Worm (Caenorhabditis elegans) whole organism, L1 larva: ENCODE data around the gene fbxb-3.

ENCODE experiments used
- C16A3.4 ChIP-seq: fragments of 150-350 bp; optimal IDR thresholded peaks from 2 replicates; lab custom pipeline; 2014; ENCODE audit warnings: missing biosample characterization, missing genetic modification characterization
- F16B12.6 ChIP-seq: fragments of 150-350 bp; optimal IDR thresholded peaks from 2 replicates; lab custom pipeline; 2014; ENCODE audit warnings: missing biosample characterization, missing genetic modification characterization
- ceh-88 ChIP-seq: fragments of 200-800 bp; sonication (Bioruptor generic); IDR thresholded peaks from 2 replicates; pipeline ENCODE4 v1.3.6; 2022; ENCODE audit warnings: missing genetic modification characterization, missing compliant biosample characterization
- dpl-1 ChIP-seq, 3 experiments: fragments of 150-350 bp in 2 of 3; sonication (generic microtip) in 1 of 3; optimal IDR thresholded peaks; 2 replicates each; lab custom pipeline; 2014 to 2017; ENCODE audit warnings: missing biosample characterization in 3 of 3, missing genetic modification characterization in 3 of 3, missing genetic modification reagents in 3 of 3
- elt-3 ChIP-seq, 6 experiments: fragments of 150-350 bp in 1 of 6; sonication (generic microtip); optimal IDR thresholded peaks; 2 replicates each; lab custom pipeline; 2017 to 2018; ENCODE audit warnings: missing biosample characterization in 6 of 6, missing genetic modification characterization in 6 of 6, inconsistent platforms in 1 of 6
- fos-1 ChIP-seq: fragments of 150-350 bp; optimal IDR thresholded peaks from 2 replicates; lab custom pipeline; 2014; ENCODE audit warnings: missing biosample characterization, missing genetic modification characterization
- lin-13 ChIP-seq: fragments of 150-350 bp; optimal IDR thresholded peaks from 2 replicates; lab custom pipeline; 2014; ENCODE audit warnings: missing biosample characterization, missing genetic modification reagents, missing genetic modification characterization
- nhr-76 ChIP-seq: sonication (generic microtip); optimal IDR thresholded peaks from 2 replicates; lab custom pipeline; 2017; ENCODE audit warnings: missing biosample characterization, missing genetic modification characterization
- pqm-1 ChIP-seq: sonication (generic microtip); optimal IDR thresholded peaks from 3 replicates; lab custom pipeline; 2017; ENCODE audit warnings: missing biosample characterization, missing genetic modification characterization
- sptf-1 ChIP-seq: fragments of 150-350 bp; optimal IDR thresholded peaks from 2 replicates; lab custom pipeline; 2014; ENCODE audit warnings: missing biosample characterization, missing genetic modification characterization
- unc-130 ChIP-seq: fragments of 150-350 bp; optimal IDR thresholded peaks from 2 replicates; lab custom pipeline; 2017; ENCODE audit warnings: missing biosample characterization, missing genetic modification characterization, inconsistent platforms

DNA sequence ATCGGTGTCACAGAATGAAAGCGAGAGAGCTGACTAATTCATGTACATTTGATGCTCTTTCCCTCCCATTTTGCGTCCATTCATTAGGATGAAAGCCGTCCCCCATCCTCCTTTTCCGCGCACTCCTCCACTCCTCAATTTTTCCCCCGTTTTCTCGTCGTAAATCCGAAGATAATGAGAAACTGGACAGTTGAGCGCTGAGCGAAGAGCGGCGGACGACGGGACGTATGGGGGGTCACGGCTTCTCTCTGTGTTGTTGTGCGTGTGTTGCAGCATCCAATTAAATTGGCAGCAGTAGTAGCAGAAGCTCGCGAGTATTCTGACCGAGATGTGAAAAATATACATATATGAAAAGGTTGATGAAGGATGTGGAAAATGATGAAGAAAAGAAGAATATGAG is 33.1 kb downstream of the fbxb-3 start:
- TF ChIP-seq nhr-76 = no peak
- no peak for TF ChIP-seq C16A3.4 (tag; lab: Kevin White, UChicago)
- TF ChIP-seq sptf-1 (tag; lab: Kevin White, UChicago) = no peak
- no peak for TF ChIP-seq fos-1 (tag; lab: Kevin White, UChicago)
- TF ChIP-seq dpl-1 (GFP tag; optimal IDR thresholded peaks at IDR 0.05; lab: Kevin White, UChicago) = no peak
- no peak for TF ChIP-seq lin-13
- no peak for TF ChIP-seq ceh-88 (GFP tag; lab: Robert Waterston, UW)
- no peak for TF ChIP-seq pqm-1 (tag; lab: Kevin White, UChicago)
- TF ChIP-seq unc-130 (tag; lab: Kevin White, UChicago) = no peak
- no peak for TF ChIP-seq elt-3 (tag; optimal IDR thresholded peaks at IDR 0.05; lab: Kevin White, UChicago)
- no peak for TF ChIP-seq F16B12.6 (tag; lab: Kevin White, UChicago)
